Worm (Caenorhabditis elegans) whole organism, young adult: ENCODE results near the gene rpia-1.
A peak's percentile ranks its signal among the peaks of the same experiment; 100 is the strongest.

Source experiments
- B0019.2 ChIP-seq: fragments of 200-800 bp; sonication (Bioruptor generic); conservative IDR thresholded peaks from 2 replicates; pipeline ENCODE4 v1.3.6; 2022; ENCODE audit warnings: missing genetic modification reagents, missing genetic modification characterization, missing compliant biosample characterization
- B0261.1 ChIP-seq: sonication (generic microtip); optimal IDR thresholded peaks from 2 replicates; lab custom pipeline; 2016; ENCODE audit warnings: mild to moderate bottlenecking, missing genetic modification characterization, moderate library complexity, missing compliant biosample characterization
- F10E7.11 ChIP-seq: sonication (generic microtip); optimal IDR thresholded peaks from 2 replicates; lab custom pipeline; 2017; ENCODE audit warnings: mild to moderate bottlenecking, missing genetic modification characterization, moderate library complexity, missing compliant biosample characterization
- F23B12.7 ChIP-seq: sonication (generic microtip); optimal IDR thresholded peaks from 2 replicates; lab custom pipeline; 2017; ENCODE audit warnings: missing genetic modification characterization, mild to moderate bottlenecking, missing compliant biosample characterization, antibody characterized with exemption, moderate library complexity; ENCODE audit not compliant: insufficient read depth
- F33H1.4 ChIP-seq: fragments of 200-800 bp; sonication (Bioruptor generic); IDR thresholded peaks from 2 replicates; pipeline ENCODE4 v1.3.6; 2022; ENCODE audit warnings: missing genetic modification reagents, missing genetic modification characterization, missing compliant biosample characterization
- F39B2.1 ChIP-seq: fragments of 200-800 bp; sonication (Bioruptor generic); IDR thresholded peaks from 2 replicates; pipeline ENCODE4 v1.3.6; 2022; ENCODE audit warnings: missing genetic modification reagents, missing genetic modification characterization, missing compliant biosample characterization
- F49E8.2 ChIP-seq: sonication (generic microtip); optimal IDR thresholded peaks from 3 replicates; lab custom pipeline; 2017; ENCODE audit warnings: missing genetic modification characterization, mild to moderate bottlenecking, missing compliant biosample characterization, antibody characterized with exemption, moderate library complexity; ENCODE audit not compliant: insufficient read depth
- F52B5.7 ChIP-seq: sonication (generic microtip); optimal IDR thresholded peaks from 2 replicates; lab custom pipeline; 2016; ENCODE audit warnings: mild to moderate bottlenecking, missing genetic modification characterization, missing compliant biosample characterization
- akir-1 ChIP-seq: fragments of 200-800 bp; sonication (Bioruptor generic); optimal IDR thresholded peaks from 2 replicates; lab custom pipeline; 2018; ENCODE audit warnings: mild to moderate bottlenecking, missing genetic modification characterization, moderate library complexity, missing compliant biosample characterization
- cebp-2 ChIP-seq: fragments of 200-800 bp; sonication (Bioruptor generic); IDR thresholded peaks from 2 replicates; pipeline ENCODE4 v1.3.6; 2022; ENCODE audit warnings: missing genetic modification characterization, missing compliant biosample characterization
- ceh-91 ChIP-seq: fragments of 200-800 bp; sonication (Bioruptor generic); IDR thresholded peaks from 2 replicates; pipeline ENCODE4 v1.3.6; 2022; ENCODE audit warnings: missing genetic modification reagents, missing genetic modification characterization, missing compliant biosample characterization
- dpff-1 ChIP-seq: sonication (generic microtip); optimal IDR thresholded peaks from 2 replicates; lab custom pipeline; 2017; ENCODE audit warnings: mild to moderate bottlenecking, missing genetic modification characterization, missing compliant biosample characterization
- dpl-1 ChIP-seq: fragments of 150-350 bp; optimal IDR thresholded peaks from 2 replicates; lab custom pipeline; 2014; ENCODE audit warnings: missing biosample characterization, missing genetic modification reagents, missing genetic modification characterization
- egrh-3 ChIP-seq: fragments of 200-800 bp; sonication (Bioruptor generic); IDR thresholded peaks from 2 replicates; pipeline ENCODE4 v1.3.6; 2022; ENCODE audit warnings: missing genetic modification reagents, missing genetic modification characterization, missing compliant biosample characterization
- ets-4 ChIP-seq: fragments of 200-800 bp; sonication (Bioruptor generic); optimal IDR thresholded peaks from 2 replicates; lab custom pipeline; 2018; ENCODE audit warnings: mild to moderate bottlenecking, missing genetic modification characterization, missing compliant biosample characterization
- hmg-20 ChIP-seq: fragments of 200-800 bp; sonication (Bioruptor generic); IDR thresholded peaks from 2 replicates; pipeline ENCODE4 v1.3.6; 2022; ENCODE audit warnings: missing genetic modification reagents, missing genetic modification characterization, missing compliant biosample characterization
- let-526 ChIP-seq: fragments of 200-800 bp; sonication (Bioruptor generic); IDR thresholded peaks from 2 replicates; pipeline ENCODE4 v1.3.6; 2022; ENCODE audit warnings: missing genetic modification reagents, missing genetic modification characterization, missing compliant biosample characterization
- let-607 ChIP-seq, 2 experiments: fragments of 200-800 bp in 1 of 2; sonication (Bioruptor generic) in 1 of 2; sonication (generic microtip) in 1 of 2; optimal IDR thresholded peaks; 2 replicates each; lab custom pipeline; 2016 to 2018; ENCODE audit warnings: mild to moderate bottlenecking in 2 of 2, missing compliant biosample characterization in 2 of 2, missing genetic modification characterization in 2 of 2, moderate library complexity in 2 of 2, missing genotype in 1 of 2
- lin-40 ChIP-seq: sonication (generic microtip); optimal IDR thresholded peaks from 2 replicates; lab custom pipeline; 2016; ENCODE audit warnings: missing genetic modification characterization, mild to moderate bottlenecking, missing compliant biosample characterization, missing genotype, missing genetic modification reagents
- lir-1 ChIP-seq: fragments of 200-800 bp; sonication (Bioruptor generic); conservative IDR thresholded peaks from 2 replicates; pipeline ENCODE4 v1.3.6; 2022; ENCODE audit warnings: missing genetic modification reagents, missing genetic modification characterization, missing compliant biosample characterization
- lsl-1 ChIP-seq: fragments of 200-800 bp; sonication (Bioruptor generic); optimal IDR thresholded peaks from 2 replicates; lab custom pipeline; 2018; ENCODE audit warnings: mild to moderate bottlenecking, missing genetic modification characterization, moderate library complexity, missing compliant biosample characterization
- madf-3 ChIP-seq: fragments of 200-800 bp; sonication (Bioruptor generic); IDR thresholded peaks from 2 replicates; pipeline ENCODE4 v1.3.6; 2022; ENCODE audit warnings: missing genetic modification reagents, missing genetic modification characterization, missing compliant biosample characterization
- mcd-1 ChIP-seq: fragments of 200-800 bp; sonication (Bioruptor generic); IDR thresholded peaks from 2 replicates; pipeline ENCODE4 v1.3.6; 2022; ENCODE audit warnings: missing genetic modification reagents, missing genetic modification characterization, missing compliant biosample characterization
- mel-28 ChIP-seq: sonication (generic microtip); optimal IDR thresholded peaks from 2 replicates; lab custom pipeline; 2016; ENCODE audit warnings: borderline replicate concordance, mild to moderate bottlenecking, missing genetic modification characterization, missing compliant biosample characterization
- mes-4 ChIP-seq: sonication (generic microtip); optimal IDR thresholded peaks from 2 replicates; lab custom pipeline; 2016; ENCODE audit warnings: missing genotype, missing genetic modification characterization, missing compliant biosample characterization
- nfyb-1 ChIP-seq: fragments of 200-800 bp; sonication (Bioruptor generic); IDR thresholded peaks from 2 replicates; pipeline ENCODE4 v1.3.6; 2022; ENCODE audit warnings: missing genetic modification reagents, missing genetic modification characterization, missing compliant biosample characterization
- rec-8 ChIP-seq, 2 experiments: sonication (generic microtip); optimal IDR thresholded peaks; 2 replicates each; lab custom pipeline; 2016; ENCODE audit warnings: mild to moderate bottlenecking in 2 of 2, missing genetic modification characterization in 2 of 2, missing genetic modification reagents in 2 of 2, missing genotype in 2 of 2, missing biosample characterization in 1 of 2, missing compliant biosample characterization in 1 of 2, moderate library complexity in 1 of 2
- snpc-1.3 ChIP-seq: sonication (generic microtip); optimal IDR thresholded peaks from 2 replicates; lab custom pipeline; 2017; ENCODE audit warnings: missing genetic modification characterization, mild to moderate bottlenecking, missing compliant biosample characterization, antibody characterized with exemption, moderate library complexity, missing genotype, missing genetic modification reagents; ENCODE audit not compliant: insufficient read depth
- ztf-22 ChIP-seq: fragments of 200-800 bp; sonication (Bioruptor generic); optimal IDR thresholded peaks from 2 replicates; lab custom pipeline; 2018; ENCODE audit warnings: mild to moderate bottlenecking, missing genetic modification characterization, moderate library complexity, missing compliant biosample characterization

rpia-1 gene

DNA sequence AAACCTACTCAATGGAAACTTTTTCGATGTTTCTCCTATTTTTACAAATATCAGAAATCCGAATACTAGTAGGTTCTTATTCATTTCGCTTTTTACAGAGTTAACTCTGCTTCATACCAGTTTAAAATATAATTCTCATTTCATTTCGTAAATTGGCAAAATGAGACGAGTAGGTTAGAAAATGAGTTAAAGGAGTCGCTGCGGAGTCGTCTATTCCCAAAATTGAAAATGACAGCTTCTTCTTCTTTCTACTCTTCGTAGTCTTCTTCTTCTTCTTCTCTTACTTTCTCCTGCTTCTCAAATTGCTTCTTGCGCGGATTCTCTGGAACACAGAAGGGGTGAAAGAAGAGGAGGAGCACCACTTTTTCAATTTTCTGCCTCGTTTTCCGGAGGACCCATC lies 21.8 kb downstream of the rpia-1 start, which contains the start of gene glr-2 (continued):
- TF ChIP-seq mes-4 (tag; lab: Kevin White, UChicago) (no peak), B0019.2 (GFP tag; lab: Robert Waterston, UW) (no peak)

DNA sequence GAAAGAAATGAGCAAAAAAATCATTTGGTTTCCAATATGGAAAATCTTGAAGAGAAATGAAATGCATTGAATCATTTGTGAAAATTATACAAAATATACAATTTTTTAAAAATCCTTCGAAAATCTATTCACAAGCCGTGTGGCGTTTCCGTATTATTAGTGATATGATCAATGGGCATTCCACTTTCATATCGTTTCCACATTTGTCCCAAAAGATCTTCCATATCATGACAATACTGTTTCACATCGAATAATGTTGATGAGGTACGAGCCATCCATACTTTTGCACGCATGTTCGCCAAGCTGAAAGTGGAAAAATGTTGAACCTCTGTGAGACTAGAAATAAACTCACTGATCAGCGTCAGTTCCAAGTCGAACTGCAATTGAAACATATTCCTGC lies 23.4 kb downstream of the rpia-1 start:
- no peak for TF ChIP-seq cebp-2 (GFP tag; lab: Robert Waterston, UW)
- TF ChIP-seq lir-1 (GFP tag; lab: Robert Waterston, UW), result no peak
- no peak for TF ChIP-seq hmg-20 (GFP tag; lab: Robert Waterston, UW)
- TF ChIP-seq madf-3, result 0 out of 2 replicates have a peak, but pooled peaks have one; percentile 26
- no peak for TF ChIP-seq B0019.2 (GFP tag; lab: Robert Waterston, UW)
- no peak for TF ChIP-seq mel-28 (tag; lab: Kevin White, UChicago)

DNA sequence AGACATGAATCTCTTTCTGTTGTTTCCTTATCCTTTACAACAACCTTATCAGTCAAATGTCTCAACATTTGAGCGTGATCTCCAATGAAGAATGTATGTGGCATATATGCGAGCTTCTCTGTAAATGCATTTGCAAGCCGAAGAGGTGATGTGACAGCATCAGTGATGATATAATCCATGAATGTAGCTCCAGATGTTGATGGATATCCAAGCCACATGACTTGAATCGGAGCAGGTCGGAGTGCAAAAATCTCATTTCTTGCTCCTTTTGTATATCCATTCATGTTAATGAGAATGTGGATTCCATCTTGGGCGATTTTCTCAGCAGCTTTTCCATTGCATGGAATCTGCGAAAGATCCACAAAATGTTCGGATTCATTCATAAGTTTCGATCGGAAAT lies 25.3 kb downstream of the rpia-1 start:
- TF ChIP-seq F23B12.7 (tag; lab: Kevin White, UChicago) (no peak), ceh-91 (GFP tag; lab: Robert Waterston, UW) (no peak), lin-40 (tag; lab: Kevin White, UChicago) (no peak), egrh-3 (GFP tag; lab: Robert Waterston, UW) (no peak), F33H1.4 (no peak)
- TF ChIP-seq, all 124 proteins: peak for 0

DNA sequence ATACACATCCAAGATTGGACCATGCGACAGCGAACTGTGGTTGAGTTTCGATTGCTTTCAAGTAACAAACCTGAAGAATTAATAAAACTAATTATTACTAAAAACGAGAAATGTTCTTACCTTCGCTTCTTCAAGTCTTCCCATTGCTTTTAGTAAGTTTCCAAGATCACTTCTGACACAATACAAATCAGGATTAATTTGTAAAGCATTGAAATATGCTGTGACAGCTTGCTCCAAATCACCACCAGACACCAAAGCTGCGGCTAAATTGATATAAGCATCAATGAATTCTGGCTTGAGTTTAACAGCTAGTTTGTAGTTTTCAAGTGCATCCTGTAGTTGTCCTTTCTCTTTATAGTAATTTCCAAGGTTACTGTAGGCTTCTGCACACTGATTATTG lies 27.2 kb downstream of the rpia-1 start:
- no peak for TF ChIP-seq F39B2.1 (GFP tag; lab: Robert Waterston, UW)
- TF ChIP-seq F49E8.2 (tag; lab: Kevin White, UChicago), result no peak
- TF ChIP-seq B0261.1 (tag; lab: Kevin White, UChicago), result no peak
- no peak for TF ChIP-seq snpc-1.3 (tag; lab: Kevin White, UChicago)
- no peak for TF ChIP-seq dpff-1 (tag; lab: Kevin White, UChicago)
- no peak for TF ChIP-seq let-607 (tag; optimal IDR thresholded peaks at IDR 0.05; lab: Kevin White, UChicago)
- TF ChIP-seq F52B5.7, result no peak
- TF ChIP-seq let-526, result no peak
- no peak for TF ChIP-seq egrh-3 (GFP tag; lab: Robert Waterston, UW)
- TF ChIP-seq ztf-22 (GFP tag; lab: Kevin White, UChicago), result no peak
- TF ChIP-seq dpl-1, result no peak
- TF ChIP-seq akir-1 (GFP tag; lab: Kevin White, UChicago), result no peak
- no peak for TF ChIP-seq mes-4 (tag; lab: Kevin White, UChicago)

DNA sequence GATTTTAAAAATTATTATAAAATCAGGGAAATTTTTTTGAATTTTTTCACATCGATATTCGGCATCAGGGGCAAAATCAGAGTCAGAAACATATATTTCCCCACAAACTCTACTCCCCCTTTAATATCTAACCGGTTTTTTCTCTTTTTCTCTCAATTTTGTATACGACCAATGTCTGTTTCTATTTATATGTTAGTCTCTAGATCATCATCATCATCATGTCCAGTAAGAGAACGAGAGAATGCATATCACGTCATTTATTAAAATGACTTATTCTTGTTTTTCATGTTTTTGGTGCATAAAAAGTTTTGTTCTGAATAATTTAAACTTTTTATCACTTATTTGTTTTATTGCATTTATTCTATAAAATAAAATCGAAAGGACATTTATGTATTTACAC lies 29.6 kb downstream of the rpia-1 start:
- no peak for TF ChIP-seq ets-4 (GFP tag; lab: Kevin White, UChicago)
- TF ChIP-seq F10E7.11 (tag; lab: Kevin White, UChicago), result no peak
- TF ChIP-seq nfyb-1 (GFP tag; lab: Robert Waterston, UW), result no peak
- no peak for TF ChIP-seq lsl-1 (GFP tag; lab: Kevin White, UChicago)
- TF ChIP-seq rec-8 (tag; optimal IDR thresholded peaks at IDR 0.05; lab: Kevin White, UChicago), result no peak
- no peak for TF ChIP-seq lir-1 (GFP tag; lab: Robert Waterston, UW)
- TF ChIP-seq mcd-1 (GFP tag; lab: Robert Waterston, UW), result no peak
